Worm (Caenorhabditis elegans) whole organism, L4 larva: ENCODE measurements around the gene dml-1.
A peak's percentile ranks its signal among the peaks of the same experiment; 100 is the strongest.
"Not testable (repeated sequence)": the region's sequence is repeated elsewhere in the genome, so short reads cannot be mapped to it uniquely, and the experiment has no call there.

ENCODE experiments used
- F10B5.3 ChIP-seq: sonication (generic microtip); optimal IDR thresholded peaks from 2 replicates; lab custom pipeline; 2016; ENCODE audit warnings: mild to moderate bottlenecking, missing genetic modification characterization, missing compliant biosample characterization
- R02D3.7 ChIP-seq: fragments of 150-350 bp; sonication (generic microtip); optimal IDR thresholded peaks from 3 replicates; lab custom pipeline; 2014; ENCODE audit warnings: missing biosample characterization, missing genetic modification characterization
- T20F7.1 ChIP-seq: fragments of 200-800 bp; sonication (Bioruptor generic); optimal IDR thresholded peaks from 2 replicates; lab custom pipeline; 2018; ENCODE audit warnings: mild to moderate bottlenecking, missing genetic modification characterization, missing compliant biosample characterization
- T26A8.4 ChIP-seq: fragments of 200-800 bp; sonication (Bioruptor generic); IDR thresholded peaks from 2 replicates; pipeline ENCODE4 v1.3.6; 2022; ENCODE audit warnings: missing genetic modification characterization, missing compliant biosample characterization
- Y105C5A.15 ChIP-seq: fragments of 200-800 bp; sonication (Bioruptor generic); IDR thresholded peaks from 2 replicates; pipeline ENCODE4 v1.3.6; 2022; ENCODE audit warnings: missing genetic modification characterization, missing compliant biosample characterization
- ZK546.5 ChIP-seq, 2 experiments: sonication (generic microtip); optimal IDR thresholded peaks; 2 replicates each; lab custom pipeline; 2017; ENCODE audit warnings: missing biosample characterization in 2 of 2, missing genetic modification characterization in 2 of 2
- aha-1 ChIP-seq: fragments of 150-350 bp; peaks from one replicate; lab custom pipeline; 2014; ENCODE audit warnings: missing biosample characterization, missing genetic modification characterization
- ama-1 ChIP-seq: fragments of 150-350 bp; optimal IDR thresholded peaks from 2 replicates; lab custom pipeline; 2014; ENCODE audit warnings: inconsistent platforms, mixed read lengths
- ceh-62 ChIP-seq: sonication (generic microtip); optimal IDR thresholded peaks from 2 replicates; lab custom pipeline; 2017; ENCODE audit warnings: missing biosample characterization, missing genetic modification characterization
- ceh-82 ChIP-seq: sonication (generic microtip); optimal IDR thresholded peaks from 2 replicates; lab custom pipeline; 2017; ENCODE audit warnings: missing biosample characterization, missing genetic modification characterization
- ces-1 ChIP-seq: fragments of 150-350 bp; sonication (generic microtip); optimal IDR thresholded peaks from 4 replicates; lab custom pipeline; 2014; ENCODE audit warnings: missing biosample characterization, missing genetic modification reagents, missing genetic modification characterization
- cey-2 ChIP-seq: sonication (generic microtip); optimal IDR thresholded peaks from 3 replicates; lab custom pipeline; 2017; ENCODE audit warnings: missing genetic modification characterization, mild to moderate bottlenecking, missing compliant biosample characterization, antibody characterized with exemption, borderline replicate concordance; ENCODE audit not compliant: insufficient read depth
- ctbp-1 ChIP-seq: fragments of 200-800 bp; sonication (Bioruptor generic); IDR thresholded peaks from 2 replicates; pipeline ENCODE4 v1.3.6; 2022; ENCODE audit warnings: missing genetic modification reagents, missing genetic modification characterization, missing compliant biosample characterization
- dmd-6 ChIP-seq: fragments of 200-800 bp; sonication (Bioruptor generic); IDR thresholded peaks from 2 replicates; pipeline ENCODE4 v1.3.6; 2022; ENCODE audit warnings: missing genetic modification reagents, missing genetic modification characterization, missing compliant biosample characterization
- dmd-8 ChIP-seq: fragments of 200-800 bp; sonication (Bioruptor generic); IDR thresholded peaks from 2 replicates; pipeline ENCODE4 v1.3.6; 2022; ENCODE audit warnings: missing genetic modification characterization, missing compliant biosample characterization
- dpl-1 ChIP-seq: fragments of 150-350 bp; optimal IDR thresholded peaks from 2 replicates; lab custom pipeline; 2014; ENCODE audit warnings: missing biosample characterization, missing genetic modification reagents, missing genetic modification characterization
- dve-1 ChIP-seq: sonication (generic microtip); optimal IDR thresholded peaks from 2 replicates; lab custom pipeline; 2017; ENCODE audit warnings: antibody characterized with exemption, mild to moderate bottlenecking, missing genetic modification characterization, missing compliant biosample characterization; ENCODE audit not compliant: insufficient read depth
- egl-27 ChIP-seq: sonication (generic microtip); optimal IDR thresholded peaks from 3 replicates; lab custom pipeline; 2017; ENCODE audit warnings: missing biosample characterization, missing genetic modification reagents, missing genetic modification characterization
- fkh-10 ChIP-seq: fragments of 150-350 bp; optimal IDR thresholded peaks from 2 replicates; lab custom pipeline; 2014; ENCODE audit warnings: missing biosample characterization, missing genetic modification reagents, missing genetic modification characterization
- fos-1 ChIP-seq: fragments of 150-350 bp; optimal IDR thresholded peaks from 2 replicates; lab custom pipeline; 2014; ENCODE audit warnings: missing biosample characterization, missing genetic modification characterization
- hif-1 ChIP-seq, 2 experiments: sonication (generic microtip); optimal IDR thresholded peaks; 2 replicates each; lab custom pipeline; 2016 to 2017; ENCODE audit warnings: missing compliant biosample characterization in 2 of 2, missing genetic modification characterization in 2 of 2, missing genetic modification reagents in 2 of 2, missing genotype in 2 of 2, mild to moderate bottlenecking in 1 of 2
- hlh-30 ChIP-seq: sonication (generic microtip); optimal IDR thresholded peaks from 2 replicates; lab custom pipeline; 2017; ENCODE audit warnings: antibody characterized with exemption, mild to moderate bottlenecking, missing genetic modification characterization, missing compliant biosample characterization; ENCODE audit not compliant: insufficient read depth
- hmg-1.1 ChIP-seq: fragments of 200-800 bp; sonication (Bioruptor generic); IDR thresholded peaks from 2 replicates; pipeline ENCODE4 v1.3.6; 2022; ENCODE audit warnings: missing genetic modification reagents, missing genetic modification characterization, missing compliant biosample characterization
- lin-29 ChIP-seq: fragments of 200-800 bp; sonication (Bioruptor generic); IDR thresholded peaks from 2 replicates; pipeline ENCODE4 v1.3.6; 2022; ENCODE audit warnings: missing genetic modification reagents, missing genetic modification characterization, missing compliant biosample characterization
- lsy-2 ChIP-seq, 2 experiments: fragments of 150-350 bp in 1 of 2; sonication (generic microtip) in 1 of 2; optimal IDR thresholded peaks; 2 replicates each; lab custom pipeline; 2014 to 2017; ENCODE audit warnings: missing biosample characterization in 2 of 2, missing genetic modification characterization in 2 of 2
- mdl-1 ChIP-seq, 2 experiments: fragments of 150-350 bp in 1 of 2; sonication (generic microtip) in 1 of 2; optimal IDR thresholded peaks; 2 replicates each; lab custom pipeline; 2014 to 2017; ENCODE audit warnings: missing biosample characterization in 2 of 2, missing genetic modification characterization in 2 of 2
- mdt-29 ChIP-seq: fragments of 200-800 bp; sonication (Bioruptor generic); IDR thresholded peaks from 2 replicates; pipeline ENCODE4 v1.3.6; 2022; ENCODE audit warnings: missing genetic modification reagents, missing genetic modification characterization, missing compliant biosample characterization
- mep-1 ChIP-seq: fragments of 150-350 bp; sonication (generic microtip); optimal IDR thresholded peaks from 3 replicates; lab custom pipeline; 2014; ENCODE audit warnings: missing biosample characterization, missing genetic modification characterization
- mxl-2 ChIP-seq: fragments of 200-800 bp; sonication (Bioruptor generic); conservative IDR thresholded peaks from 2 replicates; pipeline ENCODE4 v1.3.6; 2022; ENCODE audit warnings: missing genetic modification reagents, missing genetic modification characterization, missing compliant biosample characterization
- nhr-111 ChIP-seq: fragments of 200-800 bp; sonication (Bioruptor generic); optimal IDR thresholded peaks from 2 replicates; lab custom pipeline; 2018; ENCODE audit warnings: mild to moderate bottlenecking, missing genetic modification characterization, missing compliant biosample characterization
- nhr-28 ChIP-seq: fragments of 150-350 bp; optimal IDR thresholded peaks from 2 replicates; lab custom pipeline; 2014; ENCODE audit warnings: missing biosample characterization, missing genetic modification characterization
- nhr-42 ChIP-seq: fragments of 200-800 bp; sonication (Bioruptor generic); IDR thresholded peaks from 2 replicates; pipeline ENCODE4 v1.3.6; 2022; ENCODE audit warnings: missing genetic modification characterization, missing compliant biosample characterization
- nhr-48 ChIP-seq: sonication (generic microtip); optimal IDR thresholded peaks from 2 replicates; lab custom pipeline; 2016; ENCODE audit warnings: mild to moderate bottlenecking, missing genetic modification characterization, missing compliant biosample characterization
- nhr-6 ChIP-seq: fragments of 150-350 bp; optimal IDR thresholded peaks from 2 replicates; lab custom pipeline; 2014; ENCODE audit warnings: missing biosample characterization, missing genetic modification characterization
- nhr-77 ChIP-seq: fragments of 150-350 bp; optimal IDR thresholded peaks from 2 replicates; lab custom pipeline; 2014; ENCODE audit warnings: missing biosample characterization, missing genetic modification characterization
- pha-4 ChIP-seq, 2 experiments: fragments of 150-350 bp in 1 of 2; fragments of 200-800 bp in 1 of 2; sonication (Bioruptor generic) in 1 of 2; IDR thresholded peaks in 1 of 2; optimal IDR thresholded peaks in 1 of 2; 2 replicates each; pipeline versions ENCODE4 v1.3.6 to Lab custom; 2014 to 2022; ENCODE audit warnings: missing genetic modification characterization in 2 of 2, missing genetic modification reagents in 2 of 2, missing biosample characterization in 1 of 2, missing compliant biosample characterization in 1 of 2
- php-3 ChIP-seq: fragments of 200-800 bp; sonication (Bioruptor generic); IDR thresholded peaks from 2 replicates; pipeline ENCODE4 v1.3.6; 2022; ENCODE audit warnings: missing genetic modification reagents, missing genetic modification characterization, missing compliant biosample characterization
- rbr-2 ChIP-seq: sonication (generic microtip); optimal IDR thresholded peaks from 2 replicates; lab custom pipeline; 2016; ENCODE audit warnings: missing genotype, missing genetic modification characterization, missing compliant biosample characterization
- set-16 ChIP-seq: fragments of 200-800 bp; sonication (Bioruptor generic); IDR thresholded peaks from 2 replicates; pipeline ENCODE4 v1.3.6; 2022; ENCODE audit warnings: missing genetic modification reagents, missing genetic modification characterization, missing compliant biosample characterization
- snpc-1.2 ChIP-seq: fragments of 200-800 bp; sonication (Bioruptor generic); IDR thresholded peaks from 2 replicates; pipeline ENCODE4 v1.3.6; 2022; ENCODE audit warnings: missing genetic modification reagents, missing genetic modification characterization, missing compliant biosample characterization
- unc-62 ChIP-seq, 3 experiments: fragments of 150-350 bp in 1 of 3; sonication (generic microtip); optimal IDR thresholded peaks in 2 of 3; peaks in 1 of 3; 1 replicate in 1 of 3; 2 replicates in 2 of 3; lab custom pipeline; 2014 to 2017; ENCODE audit warnings: missing biosample characterization in 3 of 3, missing genetic modification characterization in 3 of 3, missing genetic modification reagents in 3 of 3, missing genotype in 1 of 3
- zip-11 ChIP-seq: fragments of 200-800 bp; sonication (Bioruptor generic); IDR thresholded peaks from 2 replicates; pipeline ENCODE4 v1.3.6; 2022; ENCODE audit warnings: missing genetic modification characterization, missing compliant biosample characterization
- zip-2 ChIP-seq: fragments of 150-350 bp; optimal IDR thresholded peaks from 2 replicates; lab custom pipeline; 2014; ENCODE audit warnings: missing biosample characterization, missing genetic modification characterization
- ztf-11 ChIP-seq: fragments of 150-350 bp; optimal IDR thresholded peaks from 2 replicates; lab custom pipeline; 2014; ENCODE audit warnings: missing biosample characterization, missing genetic modification characterization

The dml-1 gene

DNA sequence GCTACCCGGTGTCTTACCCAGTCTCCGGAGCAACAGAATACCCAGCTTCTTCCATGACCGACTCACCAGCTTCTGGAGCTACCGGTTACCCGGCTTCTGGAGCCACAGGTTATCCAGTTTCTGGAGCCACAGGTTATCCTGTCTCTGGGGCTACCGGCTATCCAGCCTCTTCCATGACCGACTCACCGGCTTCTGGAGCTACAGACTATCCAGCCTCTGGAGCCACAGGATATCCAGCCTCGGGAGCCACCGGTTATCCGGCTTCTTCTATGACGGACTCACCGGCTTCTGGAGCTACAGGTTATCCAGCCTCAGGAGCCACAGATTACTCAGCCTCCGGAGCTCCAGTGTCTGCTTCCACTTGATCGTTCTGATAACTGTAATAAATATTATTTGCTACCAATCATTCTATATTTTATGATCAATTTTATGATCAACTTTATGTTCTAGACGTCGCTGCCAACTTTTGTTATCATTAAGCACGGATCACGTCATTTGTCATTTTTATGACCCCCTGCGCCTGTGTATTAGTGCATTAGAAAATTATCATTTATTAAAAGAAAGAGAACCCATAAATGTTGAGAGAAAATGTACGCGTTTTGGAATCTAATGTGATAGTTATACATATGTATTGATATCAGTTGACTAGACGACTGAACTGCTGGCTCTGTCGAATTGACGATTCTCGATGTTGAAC, 31.6 kb upstream of the dml-1 start (continued):
- TF ChIP-seq snpc-1.2 (GFP tag; lab: Robert Waterston, UW) (no peak), R02D3.7 (no peak), ceh-62 (tag; lab: Kevin White, UChicago) (no peak), dpl-1 (GFP tag; lab: Kevin White, UChicago) (no peak), dve-1 (tag; lab: Kevin White, UChicago) (peak; percentile 81), ama-1 (lab: Kevin White, UChicago) (no peak), fkh-10 (no peak), mdl-1 (tag; optimal IDR thresholded peaks at IDR 0.05; lab: Kevin White, UChicago) (no peak), nhr-6 (tag; lab: Kevin White, UChicago) (no peak), nhr-77 (tag; lab: Kevin White, UChicago) (peak; percentile 32), T20F7.1 (GFP tag; lab: Kevin White, UChicago) (no peak), zip-2 (no peak), egl-27 (no peak), ceh-82 (tag; lab: Kevin White, UChicago) (no peak), php-3 (peak; percentile 100), hmg-1.1 (GFP tag; lab: Robert Waterston, UW) (no peak)

DNA sequence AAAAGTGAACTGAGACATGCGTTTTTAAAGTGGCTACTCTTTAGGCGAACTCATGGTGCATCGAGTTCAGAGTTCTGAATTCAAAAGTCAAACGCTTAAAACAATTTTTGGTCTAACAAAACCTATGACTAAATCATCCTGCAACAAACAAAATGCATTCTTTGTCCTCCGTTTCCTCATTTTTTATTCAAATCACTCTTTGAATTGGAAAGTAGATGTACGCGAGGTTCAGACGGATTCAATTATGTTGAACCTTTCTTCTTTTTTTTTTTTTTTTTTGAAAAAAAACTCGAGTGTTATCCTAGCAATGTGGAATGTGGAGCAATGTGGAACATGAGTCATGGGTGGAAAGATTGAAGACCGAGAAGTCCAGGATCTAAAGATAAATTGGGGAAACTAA, 28.0 kb upstream of the dml-1 start:
- TF ChIP-seq cey-2 (no peak), hif-1 (tag; optimal IDR thresholded peaks at IDR 0.05; lab: Kevin White, UChicago) (no peak), ctbp-1 (GFP tag; lab: Robert Waterston, UW) (peak; percentile 40; the same call in 1 of the 2 replicates), fkh-10 (peak; percentile 85), Y105C5A.15 (GFP tag; lab: Robert Waterston, UW) (no peak), ces-1 (peak; percentile 44)

- TF ChIP-seq F10B5.3 (tag; lab: Kevin White, UChicago) (no peak), lin-29 (GFP tag; lab: Robert Waterston, UW) (no peak), nhr-111 (GFP tag; lab: Kevin White, UChicago) (no peak), snpc-1.2 (GFP tag; lab: Robert Waterston, UW) (no peak), zip-11 (GFP tag; lab: Robert Waterston, UW) (no peak), nhr-48 (tag; lab: Kevin White, UChicago) (no peak), nhr-28 (tag; lab: Kevin White, UChicago) (no peak), fos-1 (no peak), hlh-30 (no peak)
Observed at ce11 chrIV:2864743-2865142, 22.0 kb upstream of the dml-1 start, which contains the start of gene Y54G2A.16. Gene Y54G2A.16 (minus strand): TSS chrIV:2864843.

DNA sequence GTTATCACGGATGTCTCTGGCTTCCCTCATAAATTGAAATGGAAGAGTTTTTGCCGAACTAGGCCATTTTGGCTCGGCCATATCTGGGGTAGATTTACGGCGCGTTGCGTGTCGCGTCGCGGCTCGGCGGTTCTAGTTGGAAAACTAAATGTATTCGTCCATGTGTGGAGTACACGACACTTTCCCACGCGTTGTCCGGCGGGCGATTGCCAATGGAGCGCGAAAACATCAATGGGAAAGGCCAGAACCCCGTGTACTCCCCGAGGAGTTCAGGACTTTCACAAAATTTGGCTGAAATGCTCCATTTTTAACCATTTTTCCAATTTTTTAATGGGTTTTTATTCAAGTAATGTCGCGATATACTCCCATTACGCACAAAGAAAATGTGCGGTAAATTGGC, 2.6 kb upstream of the dml-1 start:
- 0 out of 2 replicates have a peak, but pooled peaks have one; percentile 9 for TF ChIP-seq set-16 (GFP tag; lab: Robert Waterston, UW)
- TF ChIP-seq aha-1 (tag; lab: Kevin White, UChicago), result peak; percentile 19
- TF ChIP-seq unc-62 (GFP tag; optimal IDR thresholded peaks at IDR 0.05 in 1 of 2; lab: Kevin White, UChicago), result peak in 1 of 2 experiments; percentile 93
- not testable (repeated sequence) for TF ChIP-seq unc-62 (tag; optimal IDR thresholded peaks at IDR 0.05; lab: Kevin White, UChicago)

ce11 chrIV:2885260-2885659, 1.5 kb upstream of the dml-1 start:
- TF ChIP-seq dmd-8 (GFP tag; lab: Robert Waterston, UW), result no peak
- no peak for TF ChIP-seq ZK546.5 (tag; optimal IDR thresholded peaks at IDR 0.05; lab: Kevin White, UChicago)
- TF ChIP-seq pha-4 (GFP tag; IDR thresholded peaks at IDR 0.05; lab: Robert Waterston, UW), result no peak
- TF ChIP-seq pha-4 (tag; optimal IDR thresholded peaks at IDR 0.05; lab: Kevin White, UChicago), result no peak
- TF ChIP-seq lsy-2 (tag; optimal IDR thresholded peaks at IDR 0.05; lab: Kevin White, UChicago), result no peak
- no peak for TF ChIP-seq ztf-11
- TF ChIP-seq mdt-29 (GFP tag; lab: Robert Waterston, UW), result no peak
- no peak for TF ChIP-seq mxl-2 (GFP tag; lab: Robert Waterston, UW)
- no peak for TF ChIP-seq T26A8.4
- TF ChIP-seq rbr-2 (tag; lab: Kevin White, UChicago), result no peak
- TF ChIP-seq mep-1, result no peak
- TF ChIP-seq fkh-10, result no peak
- no peak for TF ChIP-seq nhr-42
- no peak for TF ChIP-seq dmd-6 (GFP tag; lab: Robert Waterston, UW)
